Worm (Caenorhabditis elegans): ENCODE data around the gene Y75B7AR.1.

Gene Y75B7AR.1

ce11 chrV:1416154-1416553, 23.4 kb upstream of the Y75B7AR.1 start:
- no peak for TF ChIP-seq snpc-4 (tag; optimal IDR thresholded peaks at IDR 0.05)
- TF ChIP-seq elt-3 (tag; optimal IDR thresholded peaks at IDR 0.05), result no peak
- TF ChIP-seq ceh-83 (GFP tag; optimal IDR thresholded peaks at IDR 0.05), result no peak
- no peak for TF ChIP-seq M03D4.4 (tag; optimal IDR thresholded peaks at IDR 0.05)
- TF ChIP-seq unc-62 (GFP tag; optimal IDR thresholded peaks at IDR 0.05), result no peak

DNA sequence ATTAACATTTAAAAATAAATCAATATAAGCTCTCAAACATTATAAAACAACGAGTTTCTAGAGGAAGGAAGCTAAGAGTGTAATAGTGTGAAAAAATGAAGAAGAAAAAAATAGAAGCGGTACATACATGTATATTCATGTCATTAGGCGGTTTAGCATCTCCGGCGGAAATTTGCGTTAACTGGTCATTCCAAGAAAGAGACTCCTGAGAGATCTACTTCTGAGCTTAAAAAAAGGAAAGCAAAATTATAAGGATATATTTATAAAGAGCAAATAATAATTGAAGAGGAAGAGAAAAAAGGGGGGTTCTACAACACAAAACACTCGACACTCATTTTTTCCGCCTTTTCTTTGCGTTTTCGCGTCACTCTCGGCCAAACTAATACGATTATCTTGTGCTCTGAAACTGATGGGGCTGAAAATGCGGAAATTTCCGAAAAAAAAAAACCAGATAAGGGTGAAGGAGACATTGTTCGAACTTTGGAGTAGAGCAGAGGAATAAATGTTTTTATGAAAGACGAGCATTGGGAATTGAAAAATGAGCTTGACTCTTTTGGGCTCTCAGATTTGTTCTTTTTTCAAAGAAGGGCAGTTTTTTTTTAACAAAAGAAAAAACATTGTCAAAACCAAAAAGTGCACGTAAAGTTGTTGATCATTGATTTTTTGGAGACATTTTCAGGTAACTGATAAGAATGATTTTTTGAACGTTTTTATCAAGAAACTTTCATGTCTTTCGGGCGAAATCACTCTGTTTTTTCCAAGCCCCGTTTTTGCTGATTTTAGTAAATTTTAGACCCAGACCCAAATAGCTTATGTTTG, 22.0 kb upstream of the Y75B7AR.1 start:
- TF ChIP-seq nhr-28 (tag; optimal IDR thresholded peaks at IDR 0.05) (no peak), ceh-83 (GFP tag; optimal IDR thresholded peaks at IDR 0.05) (no peak), sptf-1 (tag; optimal IDR thresholded peaks at IDR 0.05) (no peak), zip-8 (tag; optimal IDR thresholded peaks at IDR 0.05) (no peak), unc-62 (GFP tag; optimal IDR thresholded peaks at IDR 0.05) (no peak), elt-3 (tag; optimal IDR thresholded peaks at IDR 0.05) (no peak), sem-2 (GFP tag; optimal IDR thresholded peaks at IDR 0.05) (no peak), pha-4 (tag; optimal IDR thresholded peaks at IDR 0.05) (no peak), ces-1 (GFP tag; optimal IDR thresholded peaks at IDR 0.05) (no peak)

- TF ChIP-seq unc-62 (GFP tag; optimal IDR thresholded peaks at IDR 0.05), result no peak
- TF ChIP-seq M03D4.4 (tag; optimal IDR thresholded peaks at IDR 0.05), result no peak
- TF ChIP-seq unc-39 (tag; optimal IDR thresholded peaks at IDR 0.05), result no peak
- no peak for TF ChIP-seq pha-4 (tag; optimal IDR thresholded peaks at IDR 0.05)
- no peak for TF ChIP-seq hlh-1 (tag; optimal IDR thresholded peaks at IDR 0.05)
- TF ChIP-seq mep-1 (tag; optimal IDR thresholded peaks at IDR 0.05), result no peak
- TF ChIP-seq nhr-2 (tag; optimal IDR thresholded peaks at IDR 0.05), result no peak
- no peak for TF ChIP-seq cnd-1 (tag; optimal IDR thresholded peaks at IDR 0.05)
- TF ChIP-seq drap-1 (GFP tag; optimal IDR thresholded peaks at IDR 0.05), result no peak
- no peak for TF ChIP-seq ztf-11 (tag; optimal IDR thresholded peaks at IDR 0.05)
- TF ChIP-seq ham-2 (GFP tag; optimal IDR thresholded peaks at IDR 0.05), result no peak
- no peak for TF ChIP-seq lin-13 (tag; optimal IDR thresholded peaks at IDR 0.05)
- TF ChIP-seq nhr-76 (tag; optimal IDR thresholded peaks at IDR 0.05), result no peak
- no peak for TF ChIP-seq nhr-237 (tag; optimal IDR thresholded peaks at IDR 0.05)
- no peak for TF ChIP-seq nhr-28 (tag; optimal IDR thresholded peaks at IDR 0.05)
- TF ChIP-seq blmp-1 (tag; optimal IDR thresholded peaks at IDR 0.05), result no peak
- TF ChIP-seq bed-3 (GFP tag; optimal IDR thresholded peaks at IDR 0.05), result no peak
- TF ChIP-seq ces-1 (GFP tag; optimal IDR thresholded peaks at IDR 0.05), result no peak
- TF ChIP-seq snpc-4 (tag; optimal IDR thresholded peaks at IDR 0.05), result no peak
Measured at ce11 chrV:1411459-1411858, 18.7 kb upstream of the Y75B7AR.1 start, which contains the start of gene snt-5. Gene snt-5 (minus strand): TSS chrV:1411559.

ce11 chrV:1410727-1411126, 17.9 kb upstream of the Y75B7AR.1 start:
- TF ChIP-seq nhr-237 (tag; optimal IDR thresholded peaks at IDR 0.05), result no peak
- no peak for TF ChIP-seq ztf-11 (tag; optimal IDR thresholded peaks at IDR 0.05)
- no peak for TF ChIP-seq drap-1 (GFP tag; optimal IDR thresholded peaks at IDR 0.05)
- TF ChIP-seq ces-1 (GFP tag; optimal IDR thresholded peaks at IDR 0.05), result no peak
- TF ChIP-seq nhr-12 (tag; optimal IDR thresholded peaks at IDR 0.05), result no peak
- TF ChIP-seq flh-1 (GFP tag; optimal IDR thresholded peaks at IDR 0.05), result no peak
- no peak for TF ChIP-seq elt-1 (tag; optimal IDR thresholded peaks at IDR 0.05; ENCODE audit: borderline replicate concordance, insufficient read depth)

DNA sequence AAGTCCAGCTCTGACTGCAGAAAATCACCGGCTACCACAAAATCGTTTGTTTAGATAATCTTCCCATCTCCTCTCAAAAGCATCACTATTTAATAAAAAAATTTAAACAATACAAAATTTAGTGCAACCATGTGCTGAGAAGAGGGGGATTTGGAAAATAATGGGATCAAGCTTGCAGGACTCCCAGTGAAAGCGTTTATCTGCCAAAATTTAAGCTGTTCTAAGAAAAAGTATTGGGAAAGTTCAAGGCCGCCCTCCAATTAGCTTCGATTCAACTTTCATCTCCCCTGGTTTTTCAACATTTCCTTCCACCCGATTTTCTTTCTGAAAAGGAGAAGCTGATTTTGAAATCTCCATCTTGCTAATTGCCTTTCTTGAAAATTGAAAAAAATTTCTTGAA, 15.3 kb upstream of the Y75B7AR.1 start:
- TF ChIP-seq nhr-12 (tag; optimal IDR thresholded peaks at IDR 0.05) (no peak), mep-1 (tag; optimal IDR thresholded peaks at IDR 0.05) (no peak), ces-1 (GFP tag; optimal IDR thresholded peaks at IDR 0.05) (no peak), tbx-8 (GFP tag; optimal IDR thresholded peaks at IDR 0.05) (no peak), flh-1 (GFP tag; optimal IDR thresholded peaks at IDR 0.05) (no peak), ceh-39 (tag; optimal IDR thresholded peaks at IDR 0.05) (no peak), nhr-237 (tag; optimal IDR thresholded peaks at IDR 0.05) (no peak), ham-2 (GFP tag; optimal IDR thresholded peaks at IDR 0.05) (no peak), elt-1 (tag; optimal IDR thresholded peaks at IDR 0.05; ENCODE audit: borderline replicate concordance, insufficient read depth) (no peak), cnd-1 (tag; optimal IDR thresholded peaks at IDR 0.05) (no peak), zip-8 (tag; optimal IDR thresholded peaks at IDR 0.05) (no peak), unc-39 (tag; optimal IDR thresholded peaks at IDR 0.05) (no peak), bed-3 (GFP tag; optimal IDR thresholded peaks at IDR 0.05) (no peak), sem-2 (GFP tag; optimal IDR thresholded peaks at IDR 0.05) (no peak), elt-3 (tag; optimal IDR thresholded peaks at IDR 0.05) (no peak), unc-120 (tag; optimal IDR thresholded peaks at IDR 0.05; ENCODE audit: poor library complexity, severe bottlenecking) (no peak)
